Worm (Caenorhabditis elegans) whole organism, early embryonic: ENCODE data around the gene C26B2.8.

ENCODE experiments used
- aly-1 ChIP-seq: sonication (generic microtip); optimal IDR thresholded peaks from 2 replicates; lab custom pipeline; 2016; ENCODE audit warnings: missing genetic modification characterization, missing compliant biosample characterization
- ama-1 ChIP-seq: fragments of 150-350 bp; optimal IDR thresholded peaks from 2 replicates; lab custom pipeline; 2014
- ceh-13 ChIP-seq: fragments of 200-800 bp; sonication (Bioruptor generic); optimal IDR thresholded peaks from 2 replicates; lab custom pipeline; 2018; ENCODE audit warnings: mild to moderate bottlenecking, missing genetic modification characterization, missing compliant biosample characterization
- ceh-36 ChIP-seq: sonication (generic microtip); optimal IDR thresholded peaks from 2 replicates; lab custom pipeline; 2016; ENCODE audit warnings: missing genetic modification characterization, inconsistent platforms, missing compliant biosample characterization
- flt-1 ChIP-seq: fragments of 200-800 bp; sonication (Bioruptor generic); IDR thresholded peaks from 2 replicates; pipeline ENCODE4 v1.3.6; 2022; ENCODE audit warnings: missing genetic modification characterization, missing compliant biosample characterization
- hmg-4 ChIP-seq: fragments of 200-800 bp; sonication (Bioruptor generic); optimal IDR thresholded peaks from 2 replicates; lab custom pipeline; 2018; ENCODE audit warnings: mild to moderate bottlenecking, missing genetic modification characterization, missing compliant biosample characterization
- tbx-11 ChIP-seq: fragments of 200-800 bp; sonication (Bioruptor generic); IDR thresholded peaks from 2 replicates; pipeline ENCODE4 v1.3.6; 2022; ENCODE audit warnings: missing genetic modification characterization, missing compliant biosample characterization
- tra-4 ChIP-seq: sonication (generic microtip); optimal IDR thresholded peaks from 2 replicates; lab custom pipeline; 2017; ENCODE audit warnings: missing genetic modification characterization, missing compliant biosample characterization

ce11 chrIV:8008137-8008536, 5.8 kb upstream of the C26B2.8 start:
- TF ChIP-seq ama-1: no peak
- no peak for TF ChIP-seq aly-1 (tag; lab: Kevin White, UChicago)
- TF ChIP-seq ceh-36: no peak
- TF ChIP-seq ceh-13: no peak
- 0 out of 2 replicates have a peak, but pooled peaks have one; percentile 6 for TF ChIP-seq tbx-11 (GFP tag; lab: Robert Waterston, UW)
- no peak for TF ChIP-seq tra-4 (tag; lab: Kevin White, UChicago)
- TF ChIP-seq flt-1: no peak
- TF ChIP-seq hmg-4 (GFP tag; lab: Kevin White, UChicago): peak; percentile 73
